Fruit fly (Drosophila melanogaster): ENCODE measurements around the gene Imp.

Gene Imp

dm6 chrX:10744773-10745589 is 79.1 kb downstream of the Imp start, which contains the start of gene stx (continued):
- TF ChIP-seq chinmo (GFP tag; IDR thresholded peaks at IDR 0.05; ENCODE audit: partially characterized antibody) (peak; percentile 56; the same call in 3 of the 4 replicates), sc (optimal IDR thresholded peaks at IDR 0.05) (no peak), sc (GFP tag; optimal IDR thresholded peaks at IDR 0.05) (no peak), Hr51 (GFP tag; optimal IDR thresholded peaks at IDR 0.05) (peak in 1 of 2 experiments; percentile 0), NC2β (GFP tag; optimal IDR thresholded peaks at IDR 0.05) (peak; percentile 11), otp (GFP tag; IDR thresholded peaks at IDR 0.05) (peak; percentile 48; the same call in 1 of the 3 replicates), Drgx (GFP tag; IDR thresholded peaks at IDR 0.05) (peak; percentile 5; the same call in 1 of the 2 replicates), fd102C (GFP tag; optimal IDR thresholded peaks at IDR 0.05) (peak; percentile 9), PHDP (tag; optimal IDR thresholded peaks at IDR 0.05) (no peak), Fer1 (GFP tag; optimal IDR thresholded peaks at IDR 0.05) (peak; percentile 51), CG13894 (tag; optimal IDR thresholded peaks at IDR 0.05) (peak; percentile 22), Ada2b (GFP tag; IDR thresholded peaks at IDR 0.05) (no peak), CG4707 (GFP tag; optimal IDR thresholded peaks at IDR 0.05) (peak; percentile 25), CG17612 (GFP tag; IDR thresholded peaks at IDR 0.05) (0 out of 2 replicates have a peak, but pooled peaks have one; percentile 32), luna (GFP tag; optimal IDR thresholded peaks at IDR 0.05) (no peak), amos (GFP tag; IDR thresholded peaks at IDR 0.05; ENCODE audit: partially characterized antibody) (peak; percentile 98), prd (optimal IDR thresholded peaks at IDR 0.05) (no peak), prd (GFP tag; IDR thresholded peaks at IDR 0.05) (0 out of 3 replicates have a peak, but pooled peaks have one; percentile 11), CG2116 (GFP tag; optimal IDR thresholded peaks at IDR 0.05) (peak; percentile 84), CG30020 (tag; optimal IDR thresholded peaks at IDR 0.05) (peak; percentile 36), CG17186 (GFP tag; optimal IDR thresholded peaks at IDR 0.05) (peak; percentile 49)

- TF ChIP-seq Pdp1 (GFP tag; optimal IDR thresholded peaks at IDR 0.05), result peak in 1 of 2 experiments; percentile 95
- no peak for TF ChIP-seq Gug (GFP tag; IDR thresholded peaks at IDR 0.05)
- no peak for TF ChIP-seq wdn (GFP tag; IDR thresholded peaks at IDR 0.05)
- peak; percentile 18 for TF ChIP-seq CG8281 (tag; optimal IDR thresholded peaks at IDR 0.05)
- TF ChIP-seq crol (GFP tag; IDR thresholded peaks at IDR 0.05), result peak; percentile 93
- TF ChIP-seq exex (tag; optimal IDR thresholded peaks at IDR 0.05), result peak; percentile 95
- peak in 1 of 2 experiments; percentile 37 for TF ChIP-seq Trl (optimal IDR thresholded peaks at IDR 0.05)
- no peak for TF ChIP-seq Trl (GFP tag; optimal IDR thresholded peaks at IDR 0.05)
- no peak for TF ChIP-seq nerfin-1 (tag; optimal IDR thresholded peaks at IDR 0.05)
- TF ChIP-seq CG9437 (GFP tag; optimal IDR thresholded peaks at IDR 0.05), result peak; percentile 99
- TF ChIP-seq CG8290 (GFP tag; optimal IDR thresholded peaks at IDR 0.05), result no peak
- TF ChIP-seq CG8290 (tag; optimal IDR thresholded peaks at IDR 0.05), result peak in 1 of 2 experiments; percentile 38
- TF ChIP-seq Deaf1 (tag; optimal IDR thresholded peaks at IDR 0.05), result peak; percentile 70
- no peak for TF ChIP-seq yki (optimal IDR thresholded peaks at IDR 0.05)
- peak; percentile 19 for TF ChIP-seq Side (GFP tag; optimal IDR thresholded peaks at IDR 0.05)
- peak; percentile 14 for TF ChIP-seq luna (GFP tag; optimal IDR thresholded peaks at IDR 0.05)
- no peak for TF ChIP-seq Dip3 (GFP tag; optimal IDR thresholded peaks at IDR 0.05)
- TF ChIP-seq grn (GFP tag; optimal IDR thresholded peaks at IDR 0.05), result peak; percentile 60
- peak; percentile 5 for TF ChIP-seq Kr (GFP tag; optimal IDR thresholded peaks at IDR 0.05)
- TF ChIP-seq lov (optimal IDR thresholded peaks at IDR 0.05), result no peak
- peak; percentile 58; the same call in 2 of the 3 replicates for TF ChIP-seq lov (GFP tag; IDR thresholded peaks at IDR 0.05)
- TF ChIP-seq HmgZ (tag; optimal IDR thresholded peaks at IDR 0.05), result peak; percentile 27
- no peak for TF ChIP-seq btn (GFP tag; optimal IDR thresholded peaks at IDR 0.05)
- peak; percentile 35 for TF ChIP-seq chn (GFP tag; optimal IDR thresholded peaks at IDR 0.05)
- TF ChIP-seq Bgb (GFP tag; IDR thresholded peaks at IDR 0.05; ENCODE audit: partially characterized antibody), result 0 out of 2 replicates have a peak, but pooled peaks have one; percentile 16
- TF ChIP-seq CG7987 (GFP tag; optimal IDR thresholded peaks at IDR 0.05), result peak; percentile 16
- TF ChIP-seq pb (GFP tag; optimal IDR thresholded peaks at IDR 0.05), result peak; percentile 23
- peak; percentile 87 for TF ChIP-seq abd-A (tag; optimal IDR thresholded peaks at IDR 0.05)
- peak; percentile 62 for TF ChIP-seq oc (tag; optimal IDR thresholded peaks at IDR 0.05)
- peak; percentile 61 for TF ChIP-seq sug (tag; optimal IDR thresholded peaks at IDR 0.05)
Observed at dm6 chrX:10744315-10744767, 79.7 kb downstream of the Imp start, which contains the start of gene ras. TSS of gene ras (plus strand) at chrX:10744502.
